Fruit fly (Drosophila melanogaster) whole organism, adult: Measurements from ENCODE around the gene CG15429.

ENCODE experiments used
- CG11617 ChIP-seq: fragments of 200-800 bp; sonication (Bioruptor generic); optimal IDR thresholded peaks from 2 replicates; lab custom pipeline; 2017; ENCODE audit warnings: mild to moderate bottlenecking, missing biosample characterization, missing genetic modification reagents, missing genetic modification characterization
- CG12768 ChIP-seq: fragments of 200-800 bp; sonication (Bioruptor generic); optimal IDR thresholded peaks from 2 replicates; lab custom pipeline; 2017; ENCODE audit warnings: missing biosample characterization, missing genetic modification characterization, mild to moderate bottlenecking, moderate library complexity, missing genetic modification reagents
- CG14711 ChIP-seq: fragments of 200-800 bp; sonication (Bioruptor generic); optimal IDR thresholded peaks from 2 replicates; lab custom pipeline; 2018; ENCODE audit warnings: missing biosample characterization, mild to moderate bottlenecking, missing genetic modification characterization, moderate library complexity
- CG5204 ChIP-seq: fragments of 200-800 bp; sonication (Bioruptor generic); optimal IDR thresholded peaks from 2 replicates; lab custom pipeline; 2016; ENCODE audit warnings: missing biosample characterization, missing genetic modification characterization
- Clk ChIP-seq: fragments of 200-800 bp; sonication (Bioruptor generic); optimal IDR thresholded peaks from 2 replicates; lab custom pipeline; 2017; ENCODE audit warnings: missing biosample characterization, missing genetic modification characterization
- cic ChIP-seq: fragments of 200-800 bp; sonication (Bioruptor generic); optimal IDR thresholded peaks from 2 replicates; lab custom pipeline; 2017; ENCODE audit warnings: missing biosample characterization, mild to moderate bottlenecking, missing genetic modification characterization, moderate library complexity
- kay ChIP-seq: fragments of 200-800 bp; sonication (Bioruptor generic); peaks from one replicate; lab custom pipeline; 2016; ENCODE audit warnings: missing biosample characterization, missing genetic modification characterization, borderline replicate concordance

- TF ChIP-seq cic (GFP tag; lab: Kevin White, UChicago) (no peak), kay (GFP tag; lab: Kevin White, UChicago) (no peak), CG14711 (tag; lab: Kevin White, UChicago) (no peak), CG12768 (GFP tag; lab: Kevin White, UChicago) (no peak), Clk (GFP tag; lab: Kevin White, UChicago) (no peak), CG5204 (GFP tag; lab: Kevin White, UChicago) (no peak), CG11617 (GFP tag; lab: Kevin White, UChicago) (no peak)
Measured at dm6 chr2L:4364914-4365313, 12.1 kb downstream of the CG15429 start.
